Fruit fly (Drosophila melanogaster) whole organism, prepupa: ENCODE data around the gene CG31800.

Source experiments
- CG16779 ChIP-seq: fragments of 200-800 bp; sonication (Bioruptor generic); optimal IDR thresholded peaks from 3 replicates; lab custom pipeline; 2017; ENCODE audit warnings: missing biosample characterization, mild to moderate bottlenecking, missing genetic modification characterization
- Gug ChIP-seq: fragments of 200-800 bp; sonication (Bioruptor generic); IDR thresholded peaks from 2 replicates; pipeline ENCODE4 v1.3.6; 2022; ENCODE audit warnings: missing biosample characterization, missing genetic modification characterization
- Hr38 ChIP-seq: sonication (Bioruptor generic); optimal IDR thresholded peaks from 2 replicates; lab custom pipeline; 2016; ENCODE audit warnings: missing biosample characterization, missing genetic modification characterization
- Hr4 ChIP-seq: fragments of 200-800 bp; sonication (Bioruptor generic); optimal IDR thresholded peaks from 3 replicates; lab custom pipeline; 2016; ENCODE audit warnings: missing biosample characterization, missing genetic modification characterization
- fkh ChIP-seq: fragments of 200-800 bp; sonication (Bioruptor generic); optimal IDR thresholded peaks from 3 replicates; lab custom pipeline; 2017; ENCODE audit warnings: missing biosample characterization, mild to moderate bottlenecking, missing genetic modification characterization, moderate library complexity
- pdm3 ChIP-seq: fragments of 200-800 bp; sonication (Bioruptor generic); optimal IDR thresholded peaks from 3 replicates; lab custom pipeline; 2016; ENCODE audit warnings: missing biosample characterization, missing genetic modification characterization

dm6 chr2L:19078928-19079327 is 44.6 kb upstream of the CG31800 start, which contains the start of gene CG10700:
- no peak for TF ChIP-seq CG16779 (tag; lab: Kevin White, UChicago)
- no peak for TF ChIP-seq Hr38 (GFP tag; lab: Kevin White, UChicago)
- no peak for TF ChIP-seq Gug
- TF ChIP-seq Hr4 (GFP tag; lab: Kevin White, UChicago) = no peak
- TF ChIP-seq pdm3 (GFP tag; lab: Kevin White, UChicago) = no peak
- TF ChIP-seq fkh (GFP tag; lab: Kevin White, UChicago) = no peak
